Fruit fly (Drosophila melanogaster) whole organism, prepupa: ENCODE results near the gene Vps13B.
A peak's percentile ranks its signal among the peaks of the same experiment; 100 is the strongest.

Source experiments
- CG10631 ChIP-seq: fragments of 200-800 bp; sonication (Bioruptor generic); optimal IDR thresholded peaks from 2 replicates; lab custom pipeline; 2016; ENCODE audit warnings: missing biosample characterization, missing genetic modification characterization
- CG10669 ChIP-seq: fragments of 200-800 bp; sonication (Bioruptor generic); optimal IDR thresholded peaks from 3 replicates; lab custom pipeline; 2018; ENCODE audit warnings: missing biosample characterization, mild to moderate bottlenecking, missing genetic modification characterization, moderate library complexity
- CG11294 ChIP-seq: fragments of 200-800 bp; sonication (Bioruptor generic); IDR thresholded peaks from 2 replicates; pipeline ENCODE4 v1.3.6; 2022; ENCODE audit warnings: missing biosample characterization, missing genetic modification characterization
- CG11902 ChIP-seq: fragments of 200-800 bp; sonication (Bioruptor generic); optimal IDR thresholded peaks from 3 replicates; lab custom pipeline; 2016; ENCODE audit warnings: missing biosample characterization, missing genetic modification characterization
- CG15336 ChIP-seq: fragments of 200-800 bp; sonication (Bioruptor generic); IDR thresholded peaks from 2 replicates; pipeline ENCODE4 v1.3.6; 2022; ENCODE audit warnings: missing biosample characterization, missing genetic modification characterization
- CG16779 ChIP-seq: fragments of 200-800 bp; sonication (Bioruptor generic); optimal IDR thresholded peaks from 3 replicates; lab custom pipeline; 2017; ENCODE audit warnings: missing biosample characterization, mild to moderate bottlenecking, missing genetic modification characterization
- CG31627 ChIP-seq: fragments of 200-800 bp; sonication (Bioruptor generic); optimal IDR thresholded peaks from 3 replicates; lab custom pipeline; 2016; ENCODE audit warnings: missing biosample characterization, missing genetic modification characterization
- CG32006 ChIP-seq: fragments of 200-800 bp; sonication (Bioruptor generic); optimal IDR thresholded peaks from 3 replicates; lab custom pipeline; 2017; ENCODE audit warnings: missing biosample characterization, mild to moderate bottlenecking, missing genetic modification characterization
- CG34406 ChIP-seq: fragments of 200-800 bp; sonication (Bioruptor generic); optimal IDR thresholded peaks from 3 replicates; lab custom pipeline; 2016; ENCODE audit warnings: missing biosample characterization, missing genetic modification characterization
- CG3919 ChIP-seq: fragments of 200-800 bp; sonication (Bioruptor generic); optimal IDR thresholded peaks from 3 replicates; lab custom pipeline; 2016; ENCODE audit warnings: missing biosample characterization, missing genetic modification characterization
- CG4318 ChIP-seq: fragments of 200-800 bp; sonication (Bioruptor generic); optimal IDR thresholded peaks from 3 replicates; lab custom pipeline; 2017; ENCODE audit warnings: missing biosample characterization, mild to moderate bottlenecking, missing genetic modification characterization
- CG6163 ChIP-seq: fragments of 200-800 bp; sonication (Bioruptor generic); IDR thresholded peaks from 3 replicates; pipeline ENCODE4 v1.3.6; 2022; ENCODE audit warnings: missing biosample characterization, missing genetic modification characterization
- CG6276 ChIP-seq: fragments of 200-800 bp; sonication (Bioruptor generic); optimal IDR thresholded peaks from 2 replicates; lab custom pipeline; 2017; ENCODE audit warnings: missing biosample characterization, mild to moderate bottlenecking, missing genetic modification characterization
- CG6854 ChIP-seq: fragments of 200-800 bp; sonication (Bioruptor generic); optimal IDR thresholded peaks from 2 replicates; lab custom pipeline; 2017; ENCODE audit warnings: missing biosample characterization, mild to moderate bottlenecking, missing genetic modification characterization
- CG8119 ChIP-seq: fragments of 200-800 bp; sonication (Bioruptor generic); IDR thresholded peaks from 3 replicates; pipeline ENCODE4 v1.3.6; 2022; ENCODE audit warnings: missing biosample characterization, missing genetic modification characterization
- CG9139 ChIP-seq: fragments of 200-800 bp; sonication (Bioruptor generic); optimal IDR thresholded peaks from 3 replicates; lab custom pipeline; 2017; ENCODE audit warnings: missing biosample characterization, mild to moderate bottlenecking, missing genetic modification characterization
- Eip75B ChIP-seq: fragments of 200-800 bp; sonication (Bioruptor generic); optimal IDR thresholded peaks from 3 replicates; lab custom pipeline; 2016; ENCODE audit warnings: missing biosample characterization, missing genetic modification characterization
- Eip78C ChIP-seq: fragments of 200-800 bp; sonication (Bioruptor generic); peaks from one replicate; lab custom pipeline; 2016; ENCODE audit warnings: missing biosample characterization, missing genetic modification characterization
- Gug ChIP-seq: fragments of 200-800 bp; sonication (Bioruptor generic); IDR thresholded peaks from 2 replicates; pipeline ENCODE4 v1.3.6; 2022; ENCODE audit warnings: missing biosample characterization, missing genetic modification characterization
- Hr38 ChIP-seq: sonication (Bioruptor generic); optimal IDR thresholded peaks from 2 replicates; lab custom pipeline; 2016; ENCODE audit warnings: missing biosample characterization, missing genetic modification characterization
- Hr4 ChIP-seq: fragments of 200-800 bp; sonication (Bioruptor generic); optimal IDR thresholded peaks from 3 replicates; lab custom pipeline; 2016; ENCODE audit warnings: missing biosample characterization, missing genetic modification characterization
- Lpt ChIP-seq: fragments of 200-800 bp; sonication (Bioruptor generic); optimal IDR thresholded peaks from 3 replicates; lab custom pipeline; 2016; ENCODE audit warnings: missing biosample characterization, missing genetic modification characterization
- OdsH ChIP-seq: fragments of 200-800 bp; sonication (Bioruptor generic); optimal IDR thresholded peaks from 3 replicates; lab custom pipeline; 2016; ENCODE audit warnings: missing biosample characterization, missing genetic modification characterization
- Smox ChIP-seq: fragments of 200-800 bp; sonication (Bioruptor generic); optimal IDR thresholded peaks from 3 replicates; lab custom pipeline; 2016; ENCODE audit warnings: missing biosample characterization, missing genetic modification characterization
- Sox102F ChIP-seq: fragments of 200-800 bp; sonication (Bioruptor generic); optimal IDR thresholded peaks from 2 replicates; lab custom pipeline; 2016; ENCODE audit warnings: missing biosample characterization, mild to moderate bottlenecking, missing genetic modification characterization
- Sox14 ChIP-seq: fragments of 200-800 bp; sonication (Bioruptor generic); optimal IDR thresholded peaks from 3 replicates; lab custom pipeline; 2016; ENCODE audit warnings: missing biosample characterization, missing genetic modification characterization
- achi ChIP-seq: fragments of 200-800 bp; sonication (Bioruptor generic); optimal IDR thresholded peaks from 3 replicates; lab custom pipeline; 2016; ENCODE audit warnings: missing biosample characterization, missing genetic modification characterization
- acj6 ChIP-seq: fragments of 200-800 bp; sonication (Bioruptor generic); optimal IDR thresholded peaks from 3 replicates; lab custom pipeline; 2016; ENCODE audit warnings: missing biosample characterization, missing genetic modification characterization
- cyc ChIP-seq: fragments of 200-800 bp; sonication (Bioruptor generic); optimal IDR thresholded peaks from 3 replicates; lab custom pipeline; 2016; ENCODE audit warnings: missing biosample characterization, missing genetic modification characterization
- dsx ChIP-seq: fragments of 200-800 bp; optimal IDR thresholded peaks from 3 replicates; lab custom pipeline; 2019; ENCODE audit warnings: missing biosample characterization, mild to moderate bottlenecking, missing genetic modification characterization, moderate library complexity; ENCODE audit not compliant: poor library complexity, severe bottlenecking
- eg ChIP-seq: fragments of 200-800 bp; sonication (Bioruptor generic); IDR thresholded peaks from 3 replicates; pipeline ENCODE4 v1.3.6; 2022; ENCODE audit warnings: missing biosample characterization, missing genetic modification characterization
- fd59A ChIP-seq: fragments of 200-800 bp; sonication (Bioruptor generic); optimal IDR thresholded peaks from 2 replicates; lab custom pipeline; 2017; ENCODE audit warnings: missing biosample characterization, mild to moderate bottlenecking, missing genetic modification characterization, missing genetic modification reagents
- fd85E ChIP-seq: fragments of 200-800 bp; sonication (Bioruptor generic); optimal IDR thresholded peaks from 3 replicates; lab custom pipeline; 2016; ENCODE audit warnings: missing biosample characterization, missing genetic modification characterization
- fkh ChIP-seq: fragments of 200-800 bp; sonication (Bioruptor generic); optimal IDR thresholded peaks from 3 replicates; lab custom pipeline; 2017; ENCODE audit warnings: missing biosample characterization, mild to moderate bottlenecking, missing genetic modification characterization, moderate library complexity
- net ChIP-seq: fragments of 200-800 bp; sonication (Bioruptor generic); optimal IDR thresholded peaks from 3 replicates; lab custom pipeline; 2016; ENCODE audit warnings: missing biosample characterization, missing genetic modification characterization
- pdm3 ChIP-seq: fragments of 200-800 bp; sonication (Bioruptor generic); optimal IDR thresholded peaks from 3 replicates; lab custom pipeline; 2016; ENCODE audit warnings: missing biosample characterization, missing genetic modification characterization
- salr ChIP-seq, 2 experiments: fragments of 200-800 bp; sonication (Bioruptor generic); optimal IDR thresholded peaks; 3 replicates each; lab custom pipeline; 2016 to 2018; ENCODE audit warnings: missing biosample characterization in 2 of 2, missing genetic modification characterization in 2 of 2, mild to moderate bottlenecking in 1 of 2
- spab ChIP-seq: fragments of 200-800 bp; sonication (Bioruptor generic); optimal IDR thresholded peaks from 2 replicates; lab custom pipeline; 2017; ENCODE audit warnings: missing biosample characterization, mild to moderate bottlenecking, missing genetic modification characterization, missing genetic modification reagents

Gene Vps13B

DNA sequence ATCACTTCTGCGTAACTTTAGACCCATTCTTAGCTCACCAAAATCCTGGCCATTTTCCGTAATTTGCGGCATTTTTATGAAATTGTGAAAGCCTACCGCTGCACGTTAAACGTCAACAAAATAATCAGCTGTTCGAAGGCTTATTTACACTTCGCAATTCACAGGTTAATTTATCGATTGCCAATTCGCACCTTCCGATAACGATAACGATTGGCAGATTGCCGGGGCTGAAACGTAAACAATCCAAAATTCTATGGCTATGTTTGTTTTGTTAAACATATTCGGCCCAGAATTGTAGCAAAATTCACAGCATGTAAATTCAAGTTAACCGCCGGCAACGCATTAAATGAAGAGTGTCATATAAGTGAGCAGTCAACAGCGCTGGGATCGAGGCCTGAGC, at the start of gene Vps13B, which contains the start of gene eIF2Balpha:
Gene Vps13B, plus strand, starts transcription at position 223 of the 400 bp plus-strand sequence.
Gene eIF2Balpha, minus strand, starts transcription at position 133 of the 400 bp plus-strand sequence.
- TF ChIP-seq CG10669 (GFP tag; lab: Kevin White, UChicago) (no peak), cyc (no peak), CG32006 (GFP tag; lab: Kevin White, UChicago) (no peak), Eip75B (no peak), Smox (GFP tag; lab: Kevin White, UChicago) (no peak), Lpt (no peak), dsx (GFP tag; lab: Kevin White, UChicago) (no peak), fd85E (GFP tag; lab: Kevin White, UChicago) (no peak), CG10631 (GFP tag; lab: Kevin White, UChicago) (no peak), Hr4 (GFP tag; lab: Kevin White, UChicago) (no peak), CG11902 (GFP tag; lab: Kevin White, UChicago) (no peak), CG3919 (GFP tag; lab: Kevin White, UChicago) (no peak), fkh (GFP tag; lab: Kevin White, UChicago) (no peak), CG6163 (GFP tag; lab: Robert Waterston, UW) (no peak), CG9139 (GFP tag; lab: Kevin White, UChicago) (no peak)
- TF ChIP-seq, all 60 proteins: peak for 0

DNA sequence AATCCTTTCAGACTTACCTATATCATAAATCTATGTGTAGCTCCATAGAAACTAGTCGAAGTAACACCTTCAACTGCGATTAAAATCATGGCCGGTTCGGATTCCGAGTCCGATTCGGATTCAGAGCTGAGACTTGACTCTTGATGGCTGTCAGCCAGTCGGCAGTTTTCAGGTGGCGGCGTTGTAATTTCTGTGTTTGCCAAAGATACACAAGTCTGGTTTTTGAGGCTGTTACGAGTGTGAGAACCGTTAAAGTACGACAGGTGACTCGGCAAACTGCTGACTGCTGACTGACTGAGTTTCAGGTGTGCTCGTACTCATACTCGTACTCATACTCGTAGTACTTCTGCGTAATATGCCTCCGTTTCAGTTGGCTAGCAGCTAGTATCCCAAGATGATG, 44.6 kb upstream of the Vps13B start:
- TF ChIP-seq fkh (GFP tag; lab: Kevin White, UChicago) (peak; percentile 76), CG3919 (GFP tag; lab: Kevin White, UChicago) (no peak)

DNA sequence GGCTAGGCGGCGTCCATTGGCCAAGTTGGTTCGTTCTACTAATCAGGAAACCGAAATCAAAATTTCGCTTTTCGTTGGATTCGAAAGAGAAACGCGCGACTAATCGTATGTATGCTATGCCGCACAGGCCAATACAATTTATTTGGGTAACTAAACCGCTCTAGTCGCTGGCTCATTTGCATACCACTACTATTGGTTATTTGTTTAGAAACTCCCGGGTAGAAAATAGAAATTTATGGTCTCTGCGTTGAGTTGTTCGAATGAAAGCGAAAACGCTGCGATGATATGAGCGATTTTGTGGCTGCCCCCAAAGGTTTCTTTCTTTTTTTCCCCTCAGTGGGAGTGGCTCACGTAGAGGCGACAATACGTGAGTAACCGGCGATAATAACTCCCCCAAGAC, 42.7 kb upstream of the Vps13B start:
- no peak for TF ChIP-seq Hr38
- TF ChIP-seq Lpt = no peak
- no peak for TF ChIP-seq Sox102F (GFP tag; lab: Kevin White, UChicago)
- TF ChIP-seq CG6276 (GFP tag; lab: Kevin White, UChicago) = no peak
- no peak for TF ChIP-seq Eip75B
- no peak for TF ChIP-seq CG34406
- TF ChIP-seq CG10631 (GFP tag; lab: Kevin White, UChicago) = no peak
- no peak for TF ChIP-seq CG31627 (GFP tag; lab: Kevin White, UChicago)
- no peak for TF ChIP-seq fd59A
- TF ChIP-seq Sox14 (GFP tag; lab: Kevin White, UChicago) = no peak
- no peak for TF ChIP-seq CG6854
- TF ChIP-seq CG8119 (GFP tag; lab: Robert Waterston, UW) = no peak
- TF ChIP-seq net (GFP tag; lab: Kevin White, UChicago) = no peak

DNA sequence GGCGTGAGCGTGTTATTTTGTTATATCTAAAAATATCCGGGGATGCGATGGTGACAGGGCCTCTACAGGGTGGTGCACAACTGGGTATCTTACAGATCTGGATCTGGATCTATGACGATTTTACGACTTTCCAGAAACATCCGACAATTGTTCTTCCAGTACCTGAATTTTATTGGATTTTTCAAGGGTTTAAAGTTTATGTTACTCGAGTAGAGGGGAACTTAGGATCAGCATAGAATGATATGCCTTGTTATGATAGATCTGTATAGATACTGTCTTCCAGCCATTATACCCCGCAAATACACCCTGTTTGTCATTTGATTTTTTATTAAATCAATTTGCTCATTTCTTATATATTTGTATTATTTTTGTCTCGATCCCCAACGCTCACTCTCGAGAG, 41.4 kb upstream of the Vps13B start:
- no peak for TF ChIP-seq spab (GFP tag; lab: Kevin White, UChicago)
- TF ChIP-seq eg (GFP tag; lab: Robert Waterston, UW) = peak; percentile 78
- TF ChIP-seq Hr4 (GFP tag; lab: Kevin White, UChicago) = peak; percentile 79
- no peak for TF ChIP-seq CG16779 (tag; lab: Kevin White, UChicago)
- peak; percentile 60 for TF ChIP-seq CG32006 (GFP tag; lab: Kevin White, UChicago)
- TF ChIP-seq CG6276 (GFP tag; lab: Kevin White, UChicago) = peak; percentile 56
- TF ChIP-seq CG11294 (GFP tag; lab: Robert Waterston, UW) = peak; percentile 72
- TF ChIP-seq salr (GFP tag; optimal IDR thresholded peaks at IDR 0.05; lab: Kevin White, UChicago) = peak in 1 of 2 experiments; percentile 25
- peak; percentile 80 for TF ChIP-seq Gug (GFP tag; lab: Robert Waterston, UW)
- no peak for TF ChIP-seq Hr38
- peak; percentile 83 for TF ChIP-seq CG8119 (GFP tag; lab: Robert Waterston, UW)
- peak; percentile 22 for TF ChIP-seq CG4318 (GFP tag; lab: Kevin White, UChicago)
- TF ChIP-seq achi (GFP tag; lab: Kevin White, UChicago) = peak; percentile 46
- TF ChIP-seq CG6163 (GFP tag; lab: Robert Waterston, UW) = peak; percentile 34; the same call in 2 of the 3 replicates
- TF ChIP-seq CG10669 (GFP tag; lab: Kevin White, UChicago) = no peak
- TF ChIP-seq CG10631 (GFP tag; lab: Kevin White, UChicago) = peak; percentile 21
- TF ChIP-seq CG3919 (GFP tag; lab: Kevin White, UChicago) = peak; percentile 26
- TF ChIP-seq Eip78C (GFP tag; lab: Kevin White, UChicago) = peak; percentile 73
- TF ChIP-seq Eip75B = no peak
- TF ChIP-seq CG15336 (GFP tag; lab: Robert Waterston, UW) = peak; percentile 81
- peak; percentile 19 for TF ChIP-seq pdm3 (GFP tag; lab: Kevin White, UChicago)
- no peak for TF ChIP-seq acj6
- no peak for TF ChIP-seq CG6854
- peak; percentile 30 for TF ChIP-seq OdsH
